Fruit fly (Drosophila melanogaster): ENCODE measurements around the gene bond.

Gene bond

DNA sequence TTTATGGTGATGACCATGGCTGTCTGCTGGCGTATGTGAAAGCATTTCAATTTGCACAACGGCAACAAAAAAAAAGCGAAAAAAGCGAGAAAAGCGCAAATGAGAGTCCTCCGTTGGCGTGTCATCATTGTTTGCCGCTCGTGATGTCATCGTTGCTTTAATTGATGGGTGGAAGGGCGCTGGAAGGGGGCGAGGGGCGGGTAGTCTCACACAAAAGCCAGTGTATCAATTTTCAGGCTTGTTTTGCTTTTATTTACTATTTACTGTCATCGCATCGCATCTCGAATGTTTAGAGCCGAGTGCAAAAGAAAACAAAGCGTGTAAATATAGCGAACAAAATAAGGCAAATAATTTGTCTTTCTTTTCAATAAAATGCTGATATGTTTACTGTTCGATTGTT, 38.8 kb downstream of the bond start (continued):
- no peak for TF ChIP-seq CG31224 (GFP tag; IDR thresholded peaks at IDR 0.05)
- no peak for TF ChIP-seq CG11093 (GFP tag; IDR thresholded peaks at IDR 0.05)
- TF ChIP-seq ttk (GFP tag; IDR thresholded peaks at IDR 0.05): no peak
- TF ChIP-seq CG9215 (GFP tag; IDR thresholded peaks at IDR 0.05): no peak
- no peak for TF ChIP-seq CG3838 (GFP tag; optimal IDR thresholded peaks at IDR 0.05)
- no peak for TF ChIP-seq Aef1 (GFP tag; IDR thresholded peaks at IDR 0.05)
- TF ChIP-seq C15 (GFP tag; IDR thresholded peaks at IDR 0.05): no peak
- no peak for TF ChIP-seq CG13624 (GFP tag; optimal IDR thresholded peaks at IDR 0.05)
- no peak for TF ChIP-seq bowl (GFP tag; IDR thresholded peaks at IDR 0.05)
- no peak for TF ChIP-seq gro (GFP tag; optimal IDR thresholded peaks at IDR 0.05)
- TF ChIP-seq exex (tag; optimal IDR thresholded peaks at IDR 0.05): no peak
- no peak for TF ChIP-seq amos (GFP tag; IDR thresholded peaks at IDR 0.05; ENCODE audit: partially characterized antibody)
- TF ChIP-seq CG15514 (GFP tag; optimal IDR thresholded peaks at IDR 0.05): peak; percentile 12
- TF ChIP-seq tup (GFP tag; optimal IDR thresholded peaks at IDR 0.05): no peak
- TF ChIP-seq Bdp1 (GFP tag; optimal IDR thresholded peaks at IDR 0.05): no peak
- no peak for TF ChIP-seq cg (GFP tag; optimal IDR thresholded peaks at IDR 0.05)
- TF ChIP-seq Kr (GFP tag; optimal IDR thresholded peaks at IDR 0.05): no peak
- no peak for TF ChIP-seq CG7963 (GFP tag; IDR thresholded peaks at IDR 0.05; ENCODE audit: partially characterized antibody)
- TF ChIP-seq inv (GFP tag; IDR thresholded peaks at IDR 0.05; ENCODE audit: partially characterized antibody): no peak
- no peak for TF ChIP-seq cas (GFP tag; IDR thresholded peaks at IDR 0.05)
- no peak for TF ChIP-seq CHES-1-like (GFP tag; optimal IDR thresholded peaks at IDR 0.05)
- peak; percentile 47; the same call in 2 of the 3 replicates for TF ChIP-seq CG17361 (GFP tag; IDR thresholded peaks at IDR 0.05)
- peak; percentile 51 for TF ChIP-seq crol (GFP tag; IDR thresholded peaks at IDR 0.05)
- TF ChIP-seq hbn (GFP tag; IDR thresholded peaks at IDR 0.05; ENCODE audit: partially characterized antibody): no peak
- peak; percentile 16; the same call in 1 of the 2 replicates for TF ChIP-seq seq (GFP tag; IDR thresholded peaks at IDR 0.05)
- TF ChIP-seq sna (GFP tag; IDR thresholded peaks at IDR 0.05; ENCODE audit: partially characterized antibody): no peak
- no peak for TF ChIP-seq CG33213 (GFP tag; optimal IDR thresholded peaks at IDR 0.05)
- TF ChIP-seq CG18476 (GFP tag; optimal IDR thresholded peaks at IDR 0.05): no peak
- no peak for TF ChIP-seq fu2 (GFP tag; optimal IDR thresholded peaks at IDR 0.05)
- TF ChIP-seq disco-r (GFP tag; optimal IDR thresholded peaks at IDR 0.05): no peak
- no peak for TF ChIP-seq ssp (GFP tag; IDR thresholded peaks at IDR 0.05)
- TF ChIP-seq Atf3 (GFP tag; optimal IDR thresholded peaks at IDR 0.05): peak; percentile 29
- TF ChIP-seq CG17568 (GFP tag; optimal IDR thresholded peaks at IDR 0.05): peak; percentile 80
- no peak for TF ChIP-seq CG7357 (GFP tag; IDR thresholded peaks at IDR 0.05)
- TF ChIP-seq CG10431 (GFP tag; optimal IDR thresholded peaks at IDR 0.05): no peak
- no peak for TF ChIP-seq CG12155 (GFP tag; optimal IDR thresholded peaks at IDR 0.05)
- no peak for TF ChIP-seq CG13123 (GFP tag; optimal IDR thresholded peaks at IDR 0.05)
- no peak for TF ChIP-seq Sry-δ (GFP tag; optimal IDR thresholded peaks at IDR 0.05)
- TF ChIP-seq CG10209 (GFP tag; optimal IDR thresholded peaks at IDR 0.05): peak; percentile 30
- no peak for TF ChIP-seq ab (GFP tag; optimal IDR thresholded peaks at IDR 0.05)
- peak; percentile 14 for TF ChIP-seq CG4424 (GFP tag; optimal IDR thresholded peaks at IDR 0.05)
- no peak for TF ChIP-seq kay (GFP tag; optimal IDR thresholded peaks at IDR 0.05)
- TF ChIP-seq Xrp1 (GFP tag; IDR thresholded peaks at IDR 0.05): peak; percentile 51
- TF ChIP-seq chn (GFP tag; optimal IDR thresholded peaks at IDR 0.05): no peak
- peak; percentile 0 for TF ChIP-seq CG10267 (tag; optimal IDR thresholded peaks at IDR 0.05)
- TF ChIP-seq Optix (GFP tag; IDR thresholded peaks at IDR 0.05): no peak
- peak; percentile 46 for TF ChIP-seq CG12219 (GFP tag; optimal IDR thresholded peaks at IDR 0.05)
- TF ChIP-seq da (GFP tag; optimal IDR thresholded peaks at IDR 0.05): no peak
- peak; percentile 62 for TF ChIP-seq CG7271 (tag; optimal IDR thresholded peaks at IDR 0.05)
- TF ChIP-seq cato (GFP tag; optimal IDR thresholded peaks at IDR 0.05; ENCODE audit: borderline replicate concordance): no peak
- TF ChIP-seq CG9876 (GFP tag; optimal IDR thresholded peaks at IDR 0.05): no peak
- no peak for TF ChIP-seq row (GFP tag; IDR thresholded peaks at IDR 0.05)
- TF ChIP-seq gcm2 (GFP tag; optimal IDR thresholded peaks at IDR 0.05): no peak

All from whole organism, embryonic.